Fruit fly (Drosophila melanogaster): ENCODE data around the gene CG4393.

Gene CG4393

dm6 chr3R:23405209-23405608 is 20.6 kb upstream of the CG4393 start, which contains the start of gene Ir94e:
Gene Ir94e (plus strand): TSS chr3R:23405509.
- TF ChIP-seq spab (GFP tag; optimal IDR thresholded peaks at IDR 0.05) (no peak), CG6792 (GFP tag; optimal IDR thresholded peaks at IDR 0.05) (no peak), CG34406 (GFP tag; optimal IDR thresholded peaks at IDR 0.05) (no peak), fd85E (GFP tag; optimal IDR thresholded peaks at IDR 0.05) (no peak), Sox102F (GFP tag; optimal IDR thresholded peaks at IDR 0.05) (no peak), CG32006 (GFP tag; optimal IDR thresholded peaks at IDR 0.05) (no peak), CG11902 (GFP tag; optimal IDR thresholded peaks at IDR 0.05) (no peak), eg (GFP tag; IDR thresholded peaks at IDR 0.05) (no peak), salr (GFP tag; optimal IDR thresholded peaks at IDR 0.05) (no peak), vri (GFP tag; optimal IDR thresholded peaks at IDR 0.05) (no peak), topi (GFP tag; optimal IDR thresholded peaks at IDR 0.05) (no peak), CG6808 (GFP tag; optimal IDR thresholded peaks at IDR 0.05) (no peak), Hr39 (GFP tag; optimal IDR thresholded peaks at IDR 0.05) (no peak), CG8319 (GFP tag; optimal IDR thresholded peaks at IDR 0.05) (no peak)

- TF ChIP-seq CG6854 (GFP tag; optimal IDR thresholded peaks at IDR 0.05) (no peak), achi (GFP tag; optimal IDR thresholded peaks at IDR 0.05) (no peak), CG15336 (GFP tag; IDR thresholded peaks at IDR 0.05) (no peak), CG10631 (GFP tag; optimal IDR thresholded peaks at IDR 0.05) (no peak), CG16779 (tag; optimal IDR thresholded peaks at IDR 0.05) (no peak), Hr4 (GFP tag; optimal IDR thresholded peaks at IDR 0.05) (no peak), CG34406 (GFP tag; optimal IDR thresholded peaks at IDR 0.05) (no peak), fd85E (GFP tag; optimal IDR thresholded peaks at IDR 0.05) (no peak), CG32006 (GFP tag; optimal IDR thresholded peaks at IDR 0.05) (no peak), CG31627 (GFP tag; optimal IDR thresholded peaks at IDR 0.05) (no peak), Blimp-1 (GFP tag; optimal IDR thresholded peaks at IDR 0.05) (no peak), CG8119 (GFP tag; IDR thresholded peaks at IDR 0.05) (no peak), salr (GFP tag; optimal IDR thresholded peaks at IDR 0.05) (no peak), topi (GFP tag; optimal IDR thresholded peaks at IDR 0.05) (no peak), Eip75B (GFP tag; optimal IDR thresholded peaks at IDR 0.05) (no peak)
Measured at dm6 chr3R:23403628-23404027, 19.1 kb upstream of the CG4393 start, which contains the start of gene CG17380. Gene CG17380 (minus strand): TSS chr3R:23403728.

- no peak for TF ChIP-seq topi (GFP tag; optimal IDR thresholded peaks at IDR 0.05)
- TF ChIP-seq pdm3 (GFP tag; optimal IDR thresholded peaks at IDR 0.05): no peak
- TF ChIP-seq Met (GFP tag; optimal IDR thresholded peaks at IDR 0.05): no peak
- no peak for TF ChIP-seq spab (GFP tag; optimal IDR thresholded peaks at IDR 0.05)
- no peak for TF ChIP-seq Blimp-1 (GFP tag; optimal IDR thresholded peaks at IDR 0.05)
- no peak for TF ChIP-seq CG6854 (GFP tag; optimal IDR thresholded peaks at IDR 0.05)
- no peak for TF ChIP-seq fkh (GFP tag; optimal IDR thresholded peaks at IDR 0.05)
- TF ChIP-seq CG11294 (GFP tag; IDR thresholded peaks at IDR 0.05): no peak
- TF ChIP-seq Hr39 (GFP tag; optimal IDR thresholded peaks at IDR 0.05): no peak
- no peak for TF ChIP-seq CG10669 (GFP tag; optimal IDR thresholded peaks at IDR 0.05)
Measured at dm6 chr3R:23402508-23402907, 17.9 kb upstream of the CG4393 start, which contains the start of gene Ir94d. Gene Ir94d (plus strand): TSS chr3R:23402808.

- TF ChIP-seq CG15336 (GFP tag; IDR thresholded peaks at IDR 0.05): no peak
- no peak for TF ChIP-seq ss (GFP tag; optimal IDR thresholded peaks at IDR 0.05)
- no peak for TF ChIP-seq Eip93F (GFP tag; optimal IDR thresholded peaks at IDR 0.05)
- TF ChIP-seq spab (GFP tag; optimal IDR thresholded peaks at IDR 0.05): no peak
- TF ChIP-seq Lpt (GFP tag; optimal IDR thresholded peaks at IDR 0.05): no peak
- 0 out of 3 replicates have a peak, but pooled peaks have one; percentile 20 for TF ChIP-seq CG6163 (GFP tag; IDR thresholded peaks at IDR 0.05)
- no peak for TF ChIP-seq CG11294 (GFP tag; IDR thresholded peaks at IDR 0.05)
- no peak for TF ChIP-seq CG16779 (tag; optimal IDR thresholded peaks at IDR 0.05)
- peak; percentile 65 for TF ChIP-seq Eip78C (GFP tag)
- no peak for TF ChIP-seq lz (GFP tag; optimal IDR thresholded peaks at IDR 0.05)
- no peak for TF ChIP-seq CG10669 (GFP tag; optimal IDR thresholded peaks at IDR 0.05)
- TF ChIP-seq CG9139 (GFP tag; optimal IDR thresholded peaks at IDR 0.05): no peak
- TF ChIP-seq CG4318 (GFP tag; optimal IDR thresholded peaks at IDR 0.05): no peak
- no peak for TF ChIP-seq CG34406 (GFP tag; optimal IDR thresholded peaks at IDR 0.05)
- no peak for TF ChIP-seq CG8319 (GFP tag; optimal IDR thresholded peaks at IDR 0.05)
- no peak for TF ChIP-seq CG11902 (GFP tag; optimal IDR thresholded peaks at IDR 0.05)
- no peak for TF ChIP-seq Sox102F (GFP tag; optimal IDR thresholded peaks at IDR 0.05)
- no peak for TF ChIP-seq fkh (GFP tag; optimal IDR thresholded peaks at IDR 0.05)
- TF ChIP-seq svp (GFP tag): peak; percentile 53
- no peak for TF ChIP-seq Sox14 (GFP tag; optimal IDR thresholded peaks at IDR 0.05)
- TF ChIP-seq CG11762 (GFP tag; optimal IDR thresholded peaks at IDR 0.05; ENCODE audit: insufficient read depth): no peak
- TF ChIP-seq Eip75B (GFP tag; optimal IDR thresholded peaks at IDR 0.05): no peak
Measured at dm6 chr3R:23401519-23401918, 16.9 kb upstream of the CG4393 start.

Measured in whole organism, prepupa.